Fruit fly (Drosophila melanogaster) whole organism, embryonic: ENCODE measurements around the gene CG43078.
A peak's percentile ranks its signal among the peaks of the same experiment; 100 is the strongest.

Source experiments
- Abd-B ChIP-seq: fragments of 200-800 bp; sonication (Bioruptor generic); optimal IDR thresholded peaks from 2 replicates; lab custom pipeline; 2018; ENCODE audit warnings: missing biosample characterization, mild to moderate bottlenecking, missing genetic modification characterization, moderate library complexity
- Antp ChIP-seq: fragments of 200-800 bp; sonication (Bioruptor generic); optimal IDR thresholded peaks from 3 replicates; lab custom pipeline; 2016; ENCODE audit warnings: missing biosample characterization, missing genetic modification characterization
- BEAF-32 ChIP-seq: fragments of 200-800 bp; sonication (Bioruptor generic); optimal IDR thresholded peaks from 3 replicates; lab custom pipeline; 2017; ENCODE audit warnings: missing biosample characterization, missing genetic modification characterization, mild to moderate bottlenecking, moderate library complexity, missing genetic modification reagents
- CG10366 ChIP-seq: fragments of 200-800 bp; sonication (Bioruptor generic); IDR thresholded peaks from 2 replicates; pipeline ENCODE4 v1.3.6; 2022; ENCODE audit warnings: missing biosample characterization, missing genetic modification characterization
- CG10959 ChIP-seq: fragments of 200-800 bp; sonication (Bioruptor generic); IDR thresholded peaks from 2 replicates; pipeline ENCODE4 v1.3.6; 2022; ENCODE audit warnings: missing biosample characterization, missing genetic modification characterization
- CG12659 ChIP-seq: fragments of 200-800 bp; sonication (Bioruptor generic); optimal IDR thresholded peaks from 3 replicates; lab custom pipeline; 2017; ENCODE audit warnings: mild to moderate bottlenecking, missing biosample characterization, missing genetic modification reagents, missing genetic modification characterization
- CG12744 ChIP-seq: fragments of 200-800 bp; sonication (Bioruptor generic); optimal IDR thresholded peaks from 2 replicates; lab custom pipeline; 2016; ENCODE audit warnings: missing biosample characterization, missing genetic modification characterization
- CG12769 ChIP-seq: fragments of 200-800 bp; sonication (Bioruptor generic); optimal IDR thresholded peaks from 2 replicates; lab custom pipeline; 2019; ENCODE audit warnings: missing biosample characterization, mild to moderate bottlenecking, missing genetic modification characterization, moderate library complexity
- CG14050 ChIP-seq: fragments of 200-800 bp; sonication (Bioruptor generic); IDR thresholded peaks from 3 replicates; pipeline ENCODE4 v1.3.6; 2022; ENCODE audit warnings: missing biosample characterization, missing genetic modification characterization
- CG14667 ChIP-seq: fragments of 200-800 bp; sonication (Bioruptor generic); IDR thresholded peaks from 2 replicates; pipeline ENCODE4 v1.3.6; 2022; ENCODE audit warnings: missing biosample characterization, missing genetic modification characterization
- CG15601 ChIP-seq: fragments of 200-800 bp; sonication (Bioruptor generic); optimal IDR thresholded peaks from 3 replicates; lab custom pipeline; 2019; ENCODE audit warnings: missing biosample characterization, mild to moderate bottlenecking, missing genetic modification characterization, moderate library complexity
- CG17328 ChIP-seq: fragments of 200-800 bp; sonication (Bioruptor generic); IDR thresholded peaks from 2 replicates; pipeline ENCODE4 v1.3.6; 2022; ENCODE audit warnings: missing biosample characterization, missing genetic modification characterization
- CG17361 ChIP-seq: fragments of 200-800 bp; sonication (Bioruptor generic); IDR thresholded peaks from 3 replicates; pipeline ENCODE4 v1.3.6; 2022; ENCODE audit warnings: missing biosample characterization, missing genetic modification characterization
- CG18262 ChIP-seq: fragments of 200-800 bp; optimal IDR thresholded peaks from 3 replicates; lab custom pipeline; 2019; ENCODE audit warnings: missing biosample characterization, mild to moderate bottlenecking, missing genetic modification characterization, moderate library complexity
- CG31441 ChIP-seq: fragments of 200-800 bp; sonication (Bioruptor generic); IDR thresholded peaks from 2 replicates; pipeline ENCODE4 v1.3.6; 2022; ENCODE audit warnings: missing biosample characterization, missing genetic modification characterization
- CG34224 ChIP-seq: fragments of 200-800 bp; sonication (Bioruptor generic); IDR thresholded peaks from 3 replicates; pipeline ENCODE4 v1.3.6; 2022; ENCODE audit warnings: missing biosample characterization, missing genetic modification characterization; ENCODE audit not compliant: partially characterized antibody
- CG4360 ChIP-seq: fragments of 200-800 bp; sonication (Bioruptor generic); IDR thresholded peaks from 2 replicates; pipeline ENCODE4 v1.3.6; 2022; ENCODE audit warnings: missing biosample characterization, missing genetic modification characterization
- CG43689 ChIP-seq: fragments of 200-800 bp; sonication (Bioruptor generic); IDR thresholded peaks from 2 replicates; pipeline ENCODE4 v1.3.6; 2022; ENCODE audit warnings: missing biosample characterization, missing genetic modification characterization
- CG6272 ChIP-seq: fragments of 200-800 bp; sonication (Bioruptor generic); IDR thresholded peaks from 2 replicates; pipeline ENCODE4 v1.3.6; 2022; ENCODE audit warnings: missing biosample characterization, missing genetic modification characterization
- CG6765 ChIP-seq: fragments of 200-800 bp; sonication (Bioruptor generic); optimal IDR thresholded peaks from 3 replicates; lab custom pipeline; 2017; ENCODE audit warnings: missing biosample characterization, mild to moderate bottlenecking, missing genetic modification characterization
- CG7556 ChIP-seq: fragments of 200-800 bp; sonication (Bioruptor generic); optimal IDR thresholded peaks from 2 replicates; lab custom pipeline; 2017; ENCODE audit warnings: missing biosample characterization, mild to moderate bottlenecking, missing genetic modification characterization
- CG9817 ChIP-seq: fragments of 200-800 bp; sonication (Bioruptor generic); optimal IDR thresholded peaks from 2 replicates; lab custom pipeline; 2018; ENCODE audit warnings: missing biosample characterization, mild to moderate bottlenecking, missing genetic modification characterization, moderate library complexity
- ERR ChIP-seq: fragments of 200-800 bp; sonication (Bioruptor generic); optimal IDR thresholded peaks from 2 replicates; lab custom pipeline; 2016; ENCODE audit warnings: missing biosample characterization, missing genetic modification characterization
- HHEX ChIP-seq: fragments of 200-800 bp; sonication (Bioruptor generic); optimal IDR thresholded peaks from 3 replicates; lab custom pipeline; 2017; ENCODE audit warnings: missing biosample characterization, mild to moderate bottlenecking, missing genetic modification characterization, missing genetic modification reagents
- HLH3B ChIP-seq: fragments of 200-800 bp; sonication (Bioruptor generic); IDR thresholded peaks from 2 replicates; pipeline ENCODE4 v1.3.6; 2022; ENCODE audit warnings: missing biosample characterization, missing genetic modification characterization
- Hmx ChIP-seq: fragments of 200-800 bp; sonication (Bioruptor generic); optimal IDR thresholded peaks from 2 replicates; lab custom pipeline; 2016; ENCODE audit warnings: missing biosample characterization, missing genetic modification characterization
- Myb ChIP-seq: fragments of 200-800 bp; sonication (Bioruptor generic); optimal IDR thresholded peaks from 2 replicates; lab custom pipeline; 2016; ENCODE audit warnings: missing biosample characterization, missing genetic modification characterization
- PHDP ChIP-seq: fragments of 200-800 bp; sonication (Bioruptor generic); optimal IDR thresholded peaks from 3 replicates; lab custom pipeline; 2018; ENCODE audit warnings: missing biosample characterization, mild to moderate bottlenecking, missing genetic modification characterization, moderate library complexity
- Pdp1 ChIP-seq, 2 experiments: fragments of 200-800 bp; sonication (Bioruptor generic); optimal IDR thresholded peaks; 3 replicates each; lab custom pipeline; 2016; ENCODE audit warnings: missing biosample characterization in 2 of 2, missing genetic modification characterization in 2 of 2, mild to moderate bottlenecking in 1 of 2, moderate library complexity in 1 of 2
- Side ChIP-seq: fragments of 200-800 bp; sonication (Bioruptor generic); optimal IDR thresholded peaks from 2 replicates; lab custom pipeline; 2016; ENCODE audit warnings: missing biosample characterization, missing genetic modification characterization
- Six4 ChIP-seq: fragments of 200-800 bp; sonication (Bioruptor generic); optimal IDR thresholded peaks from 2 replicates; lab custom pipeline; 2016; ENCODE audit warnings: missing biosample characterization, missing genetic modification characterization
- Xbp1 ChIP-seq: fragments of 200-800 bp; sonication (Bioruptor generic); optimal IDR thresholded peaks from 3 replicates; lab custom pipeline; 2016; ENCODE audit warnings: missing biosample characterization, mild to moderate bottlenecking, missing genetic modification characterization
- abd-A ChIP-seq: fragments of 200-800 bp; sonication (Bioruptor generic); optimal IDR thresholded peaks from 3 replicates; lab custom pipeline; 2019; ENCODE audit warnings: missing biosample characterization, mild to moderate bottlenecking, missing genetic modification characterization, moderate library complexity
- aop ChIP-seq: fragments of 200-800 bp; sonication (Bioruptor generic); IDR thresholded peaks from 2 replicates; pipeline ENCODE4 v1.3.6; 2022; ENCODE audit warnings: missing biosample characterization, missing genetic modification characterization
- ase ChIP-seq: fragments of 200-800 bp; sonication (Bioruptor generic); IDR thresholded peaks from 3 replicates; pipeline ENCODE4 v1.3.6; 2022; ENCODE audit warnings: missing biosample characterization, missing genetic modification characterization
- bcd ChIP-seq: fragments of 200-800 bp; sonication (Bioruptor generic); optimal IDR thresholded peaks from 2 replicates; lab custom pipeline; 2017; ENCODE audit warnings: missing biosample characterization, mild to moderate bottlenecking, missing genetic modification characterization
- cato ChIP-seq: fragments of 200-800 bp; sonication (Bioruptor generic); optimal IDR thresholded peaks from 2 replicates; lab custom pipeline; 2016; ENCODE audit warnings: missing biosample characterization, missing genetic modification characterization, borderline replicate concordance
- chn ChIP-seq: fragments of 200-800 bp; sonication (Bioruptor generic); optimal IDR thresholded peaks from 2 replicates; lab custom pipeline; 2016; ENCODE audit warnings: missing biosample characterization, missing genetic modification characterization
- dpn ChIP-seq, 2 experiments: fragments of 200-800 bp; sonication (Bioruptor generic); optimal IDR thresholded peaks; 3 replicates each; lab custom pipeline; 2016; ENCODE audit warnings: missing biosample characterization in 2 of 2, missing genetic modification characterization in 2 of 2
- fu2 ChIP-seq: fragments of 200-800 bp; sonication (Bioruptor generic); optimal IDR thresholded peaks from 2 replicates; lab custom pipeline; 2016; ENCODE audit warnings: missing biosample characterization, missing genetic modification characterization
- gsb ChIP-seq: fragments of 200-800 bp; sonication (Bioruptor generic); IDR thresholded peaks from 2 replicates; pipeline ENCODE4 v1.3.6; 2022; ENCODE audit warnings: missing biosample characterization, missing genetic modification characterization
- mirr ChIP-seq: fragments of 200-800 bp; sonication (Bioruptor generic); optimal IDR thresholded peaks from 3 replicates; lab custom pipeline; 2018; ENCODE audit warnings: missing biosample characterization, mild to moderate bottlenecking, missing genetic modification characterization
- onecut ChIP-seq: fragments of 200-800 bp; sonication (Bioruptor generic); IDR thresholded peaks from 2 replicates; pipeline ENCODE4 v1.3.6; 2022; ENCODE audit warnings: missing biosample characterization, missing genetic modification characterization
- row ChIP-seq: fragments of 200-800 bp; sonication (Bioruptor generic); IDR thresholded peaks from 3 replicates; pipeline ENCODE4 v1.3.6; 2022; ENCODE audit warnings: missing biosample characterization, missing genetic modification characterization
- sc ChIP-seq, 3 experiments: fragments of >200 bp in 2 of 3; fragments of 200-800 bp in 1 of 3; sonication (Bioruptor generic) in 1 of 3; optimal IDR thresholded peaks; 2 replicates in 2 of 3; 3 replicates in 1 of 3; lab custom pipeline; 2017; ENCODE audit warnings: mild to moderate bottlenecking in 1 of 3, missing biosample characterization in 1 of 3, missing genetic modification characterization in 1 of 3, missing genetic modification reagents in 1 of 3
- schlank ChIP-seq: fragments of 200-800 bp; sonication (Bioruptor generic); optimal IDR thresholded peaks from 2 replicates; lab custom pipeline; 2018; ENCODE audit warnings: missing biosample characterization, mild to moderate bottlenecking, missing genetic modification characterization
- sisA ChIP-seq: fragments of 200-800 bp; sonication (Bioruptor generic); IDR thresholded peaks from 2 replicates; pipeline ENCODE4 v1.3.6; 2022; ENCODE audit warnings: missing biosample characterization, missing genetic modification characterization
- sna ChIP-seq: fragments of 200-800 bp; sonication (Bioruptor generic); IDR thresholded peaks from 2 replicates; pipeline ENCODE4 v1.3.6; 2022; ENCODE audit warnings: missing biosample characterization, missing genetic modification characterization; ENCODE audit not compliant: partially characterized antibody
- zfh1 ChIP-seq: fragments of 200-800 bp; sonication (Bioruptor generic); IDR thresholded peaks from 3 replicates; pipeline ENCODE4 v1.3.6; 2022; ENCODE audit warnings: missing biosample characterization, missing genetic modification characterization

The CG43078 gene

DNA sequence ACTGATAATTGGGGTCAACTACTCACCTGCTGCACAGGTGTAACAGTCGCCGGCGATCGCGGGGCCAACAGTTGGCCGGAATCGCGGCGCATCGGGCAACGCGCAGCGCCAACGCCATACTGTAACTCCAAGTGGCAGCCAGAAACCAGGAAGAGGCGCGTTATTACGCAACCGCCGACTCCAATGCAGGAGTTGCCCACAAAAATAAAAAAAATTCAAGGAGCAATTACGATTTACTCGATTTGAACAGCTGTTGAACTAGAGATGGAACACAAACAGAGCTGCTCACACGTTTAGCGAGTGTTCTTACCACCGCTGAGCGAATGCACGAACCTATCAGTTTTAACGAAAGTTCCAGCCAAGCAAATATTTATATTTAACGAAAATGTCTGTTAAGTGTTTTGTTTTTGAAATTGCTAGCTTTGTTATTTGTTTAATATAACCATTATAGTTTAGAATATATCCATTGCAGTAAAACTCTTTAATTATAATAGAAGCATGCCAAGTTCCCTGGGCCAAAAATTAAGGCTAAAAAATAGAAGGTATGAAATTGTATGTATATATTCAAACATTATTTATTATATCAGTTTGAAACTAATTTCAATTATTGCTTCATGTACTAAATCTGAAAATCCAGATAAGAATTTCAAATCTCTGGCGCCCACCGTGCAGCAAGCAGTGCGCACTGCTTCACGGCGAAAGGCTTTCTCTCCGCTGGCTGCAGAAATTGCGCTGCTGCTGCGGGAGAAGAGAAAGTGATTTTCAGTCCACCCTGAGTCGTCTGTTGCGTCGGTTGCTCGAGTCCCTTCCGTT is 27.5 kb downstream of the CG43078 start, which contains the start of the genes CG5989 and CG6282 (continued):
- TF ChIP-seq CG43689 (GFP tag; lab: Robert Waterston, UW): 0 out of 2 replicates have a peak, but pooled peaks have one; percentile 18
- no peak for TF ChIP-seq CG12744 (GFP tag; lab: Kevin White, UChicago)
- TF ChIP-seq CG34224 (GFP tag; lab: Robert Waterston, UW): peak; percentile 52; the same call in 2 of the 3 replicates
- peak; percentile 14 for TF ChIP-seq CG12769 (tag; lab: Kevin White, UChicago)
- TF ChIP-seq Antp: no peak
- no peak for TF ChIP-seq CG6765
- TF ChIP-seq row (GFP tag; lab: Robert Waterston, UW): peak; percentile 65
- TF ChIP-seq Hmx (GFP tag; lab: Kevin White, UChicago): no peak
- TF ChIP-seq dpn (GFP tag; optimal IDR thresholded peaks at IDR 0.05; lab: Kevin White, UChicago): no peak
- TF ChIP-seq HLH3B (GFP tag; lab: Robert Waterston, UW): peak; percentile 36; the same call in 1 of the 2 replicates
- TF ChIP-seq Pdp1 (GFP tag; optimal IDR thresholded peaks at IDR 0.05; lab: Kevin White, UChicago): peak; percentile 4 to 75
- TF ChIP-seq zfh1 (GFP tag; lab: Robert Waterston, UW): no peak
- peak; percentile 52 for TF ChIP-seq sisA (GFP tag; lab: Robert Waterston, UW)
- TF ChIP-seq HHEX (GFP tag; lab: Kevin White, UChicago): no peak
- no peak for TF ChIP-seq Side (GFP tag; lab: Kevin White, UChicago)
- no peak for TF ChIP-seq fu2
- TF ChIP-seq PHDP: no peak
- peak; percentile 17 for TF ChIP-seq mirr (GFP tag; lab: Kevin White, UChicago)
- TF ChIP-seq Xbp1 (GFP tag; lab: Kevin White, UChicago): peak; percentile 59
- TF ChIP-seq sc (optimal IDR thresholded peaks at IDR 0.05; lab: Kevin White, UChicago): no peak
- no peak for TF ChIP-seq sc (GFP tag; optimal IDR thresholded peaks at IDR 0.05; lab: Kevin White, UChicago)
- no peak for TF ChIP-seq cato (GFP tag; lab: Kevin White, UChicago)
- TF ChIP-seq BEAF-32 (GFP tag; lab: Kevin White, UChicago): peak; percentile 73
- TF ChIP-seq sna: no peak; the same call in 1 of the 2 replicates
- TF ChIP-seq CG6272 (GFP tag; lab: Robert Waterston, UW): no peak
- peak; percentile 54 for TF ChIP-seq CG12659 (GFP tag; lab: Kevin White, UChicago)
- TF ChIP-seq CG9817 (tag; lab: Kevin White, UChicago): peak; percentile 7
- peak; percentile 65 for TF ChIP-seq CG17328 (GFP tag; lab: Robert Waterston, UW)
- no peak for TF ChIP-seq chn (GFP tag; lab: Kevin White, UChicago)
- TF ChIP-seq gsb: no peak
- TF ChIP-seq CG15601: peak; percentile 36
- no peak for TF ChIP-seq ERR (GFP tag; lab: Kevin White, UChicago)
- no peak for TF ChIP-seq aop (GFP tag; lab: Robert Waterston, UW)
- TF ChIP-seq CG4360 (GFP tag; lab: Robert Waterston, UW): no peak
- TF ChIP-seq Six4 (GFP tag; lab: Kevin White, UChicago): peak; percentile 8
- TF ChIP-seq CG7556: peak; percentile 60
- no peak for TF ChIP-seq CG31441 (GFP tag; lab: Robert Waterston, UW)
- no peak for TF ChIP-seq CG14050
- 0 out of 3 replicates have a peak, but pooled peaks have one; percentile 14 for TF ChIP-seq ase (GFP tag; lab: Robert Waterston, UW)
- no peak for TF ChIP-seq Abd-B
- no peak for TF ChIP-seq abd-A
- TF ChIP-seq CG10959 (GFP tag; lab: Robert Waterston, UW): no peak; the same call in 1 of the 2 replicates
- TF ChIP-seq CG10366 (GFP tag; lab: Robert Waterston, UW): peak; percentile 44
- peak; percentile 34 for TF ChIP-seq onecut (GFP tag; lab: Robert Waterston, UW)
- TF ChIP-seq bcd (GFP tag; lab: Kevin White, UChicago): peak; percentile 57
- TF ChIP-seq Myb (GFP tag; lab: Kevin White, UChicago): peak; percentile 71
- TF ChIP-seq CG18262 (tag; lab: Kevin White, UChicago): peak; percentile 13
- no peak for TF ChIP-seq schlank (tag; lab: Kevin White, UChicago)
- TF ChIP-seq CG14667 (GFP tag; lab: Robert Waterston, UW): no peak
- TF ChIP-seq CG17361 (GFP tag; lab: Robert Waterston, UW): peak; percentile 36; the same call in 2 of the 3 replicates
